Worm (Caenorhabditis elegans): Measurements from ENCODE around the gene col-122.
A peak's percentile ranks its signal among the peaks of the same experiment; 100 is the strongest.

The col-122 gene

DNA sequence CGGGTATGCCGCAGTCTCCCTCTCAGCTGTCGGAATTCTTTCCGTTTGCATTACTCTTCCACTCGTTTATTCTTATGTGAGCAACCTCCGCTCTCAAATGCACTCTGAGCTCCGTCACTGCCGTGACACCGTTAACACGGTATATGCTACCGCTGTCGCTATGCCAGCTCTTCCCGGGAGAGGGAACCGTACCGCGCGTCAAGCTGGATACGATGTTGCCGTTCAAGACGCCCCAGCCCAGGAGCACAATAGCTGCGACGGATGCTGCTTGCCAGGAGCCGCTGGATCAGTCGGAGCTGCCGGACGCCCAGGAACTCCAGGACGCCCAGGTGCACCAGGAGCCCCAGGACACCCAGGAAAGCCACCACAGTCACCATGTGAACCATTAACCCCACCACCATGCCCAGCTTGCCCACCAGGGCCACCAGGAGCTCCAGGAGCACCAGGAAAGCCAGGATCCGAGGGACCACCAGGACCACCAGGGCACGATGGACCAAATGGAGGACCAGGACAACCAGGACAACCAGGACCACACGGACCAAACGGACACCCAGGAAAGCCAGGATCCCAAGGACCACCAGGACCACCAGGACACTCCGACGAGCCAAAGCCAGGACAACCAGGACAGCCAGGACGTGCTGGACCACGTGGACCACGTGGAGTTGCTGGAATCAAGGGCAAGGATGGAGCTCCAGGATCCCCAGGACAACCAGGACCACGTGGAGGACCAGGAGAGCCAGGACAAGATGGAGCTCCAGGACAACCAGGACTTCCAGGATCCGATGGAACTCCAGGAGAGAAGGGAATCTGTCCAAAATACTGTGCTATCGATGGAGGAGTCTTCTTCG, 574 bp downstream of the col-122 start (continued):
- no peak for TF ChIP-seq lsy-27 (tag; optimal IDR thresholded peaks at IDR 0.05; ENCODE audit: borderline replicate concordance, insufficient read depth)
- TF ChIP-seq tbx-9 (tag; optimal IDR thresholded peaks at IDR 0.05; ENCODE audit: borderline replicate concordance): no peak
- TF ChIP-seq hrde-1 (tag; optimal IDR thresholded peaks at IDR 0.05; ENCODE audit: borderline replicate concordance): no peak
- TF ChIP-seq mel-28 (tag; optimal IDR thresholded peaks at IDR 0.05; ENCODE audit: borderline replicate concordance): no peak
- no peak for TF ChIP-seq F39B2.1 (GFP tag; IDR thresholded peaks at IDR 0.05)
- no peak for TF ChIP-seq let-607 (tag; optimal IDR thresholded peaks at IDR 0.05)
- no peak for TF ChIP-seq dpff-1 (tag; optimal IDR thresholded peaks at IDR 0.05)
- TF ChIP-seq snpc-1.1 (tag; optimal IDR thresholded peaks at IDR 0.05; ENCODE audit: insufficient read depth): no peak
- no peak for TF ChIP-seq hlh-26 (GFP tag; conservative IDR thresholded peaks at IDR 0.05)
- no peak for TF ChIP-seq ZK185.1 (tag; optimal IDR thresholded peaks at IDR 0.05; ENCODE audit: poor library complexity, severe bottlenecking)
- TF ChIP-seq ztf-6 (GFP tag; IDR thresholded peaks at IDR 0.05): no peak
- no peak for TF ChIP-seq ceh-40 (GFP tag; IDR thresholded peaks at IDR 0.05)
- no peak for TF ChIP-seq aptf-2 (GFP tag; conservative IDR thresholded peaks at IDR 0.05)
- no peak for TF ChIP-seq F37B4.10 (GFP tag; IDR thresholded peaks at IDR 0.05)
- TF ChIP-seq nfyb-1 (GFP tag; IDR thresholded peaks at IDR 0.05): 0 out of 2 replicates have a peak, but pooled peaks have one; percentile 24
- TF ChIP-seq bed-1 (GFP tag; IDR thresholded peaks at IDR 0.05): no peak
- TF ChIP-seq sea-2 (GFP tag; IDR thresholded peaks at IDR 0.05): no peak
- no peak for TF ChIP-seq snpc-1.3 (tag; optimal IDR thresholded peaks at IDR 0.05; ENCODE audit: insufficient read depth)
- TF ChIP-seq B0336.3 (GFP tag; IDR thresholded peaks at IDR 0.05): no peak
- TF ChIP-seq somi-1 (GFP tag; optimal IDR thresholded peaks at IDR 0.05): no peak
- no peak for TF ChIP-seq chd-7 (tag; optimal IDR thresholded peaks at IDR 0.05)
- no peak for TF ChIP-seq T07F8.4 (tag; optimal IDR thresholded peaks at IDR 0.05)
- TF ChIP-seq mxl-1 (tag; optimal IDR thresholded peaks at IDR 0.05): no peak
- no peak for TF ChIP-seq ekl-4 (GFP tag; IDR thresholded peaks at IDR 0.05)
- no peak for TF ChIP-seq snpc-3.4 (tag; optimal IDR thresholded peaks at IDR 0.05)
- peak; percentile 10 for TF ChIP-seq T26A5.8 (tag; optimal IDR thresholded peaks at IDR 0.05)
- peak; percentile 89 for TF ChIP-seq ztf-26 (tag; optimal IDR thresholded peaks at IDR 0.05)

DNA sequence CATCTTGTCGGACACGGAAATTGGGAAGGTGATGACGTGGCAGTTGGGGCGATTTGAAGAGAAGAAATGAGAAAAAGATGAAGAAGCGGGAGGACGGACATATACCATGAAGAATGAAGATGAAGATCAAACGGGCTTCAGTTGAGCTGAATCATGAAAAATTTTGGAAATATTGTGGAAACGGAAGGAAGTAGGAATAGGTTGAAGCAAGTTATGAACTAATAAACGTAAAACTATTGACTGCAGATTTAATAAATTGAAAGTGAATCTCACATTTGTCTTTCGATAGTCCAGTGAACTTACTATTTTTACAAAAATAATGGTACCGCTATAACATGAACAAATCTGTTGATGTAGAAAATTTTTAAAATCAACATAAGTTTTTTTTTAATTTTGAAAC, 3.3 kb downstream of the col-122 start, which contains the start of gene lron-14:
Gene lron-14, minus strand, starts transcription at position 101 of the 400 bp plus-strand sequence.
- TF ChIP-seq let-607 (tag; optimal IDR thresholded peaks at IDR 0.05) (no peak), ztf-26 (tag; optimal IDR thresholded peaks at IDR 0.05) (no peak)

DNA sequence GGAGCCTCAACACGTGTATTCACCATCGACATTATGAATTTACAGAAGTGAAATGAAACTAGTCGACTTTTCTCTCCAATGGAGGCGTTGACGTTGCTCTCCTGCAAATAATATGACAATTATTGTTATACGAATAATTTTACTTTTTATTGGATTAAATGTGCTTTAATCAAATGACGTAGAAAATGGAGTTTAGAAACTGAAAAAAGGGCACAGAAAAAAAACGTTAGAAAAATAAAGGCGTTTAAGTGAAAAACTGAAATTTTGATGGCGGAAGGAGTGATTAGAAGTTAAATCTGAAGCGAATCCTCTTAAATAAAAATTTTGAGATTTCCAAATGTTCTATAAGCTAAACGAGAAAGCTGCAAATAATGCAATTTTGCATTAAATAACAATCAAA, 16.8 kb downstream of the col-122 start, which contains the start of gene npr-2:
Gene npr-2, minus strand, starts transcription at position 101 of the 400 bp plus-strand sequence.
- TF ChIP-seq egl-44 (GFP tag; IDR thresholded peaks at IDR 0.05): no peak
- TF ChIP-seq ceh-40 (GFP tag; IDR thresholded peaks at IDR 0.05): no peak
- TF ChIP-seq xnd-1 (tag; optimal IDR thresholded peaks at IDR 0.05): no peak
- TF ChIP-seq madf-6 (GFP tag; IDR thresholded peaks at IDR 0.05): no peak
- no peak for TF ChIP-seq let-607 (tag; optimal IDR thresholded peaks at IDR 0.05)
- TF ChIP-seq ama-1 (optimal IDR thresholded peaks at IDR 0.05): no peak
- TF ChIP-seq ama-1 (GFP tag; optimal IDR thresholded peaks at IDR 0.05): no peak
- no peak for TF ChIP-seq D2030.7 (GFP tag; IDR thresholded peaks at IDR 0.05)
- TF ChIP-seq zfh-2 (GFP tag; conservative IDR thresholded peaks at IDR 0.05): no peak
- no peak for TF ChIP-seq rcor-1 (GFP tag; IDR thresholded peaks at IDR 0.05)
- TF ChIP-seq let-526 (GFP tag; IDR thresholded peaks at IDR 0.05): no peak
- TF ChIP-seq Y95B8A.8 (GFP tag; IDR thresholded peaks at IDR 0.05): no peak
- no peak for TF ChIP-seq ztf-26 (tag; optimal IDR thresholded peaks at IDR 0.05)
- no peak for TF ChIP-seq F39B2.1 (GFP tag; IDR thresholded peaks at IDR 0.05)
- TF ChIP-seq tbp1 (GFP tag; optimal IDR thresholded peaks at IDR 0.05): no peak
- no peak for TF ChIP-seq die-1 (tag; optimal IDR thresholded peaks at IDR 0.05)
